Worm (Caenorhabditis elegans) whole organism, L2 larva: ENCODE results near the gene nhr-18.

Experiments used
- nhr-11 ChIP-seq: fragments of 150-350 bp; optimal IDR thresholded peaks from 2 replicates; lab custom pipeline; 2014; ENCODE audit warnings: missing biosample characterization, missing genetic modification characterization
- nhr-237 ChIP-seq: fragments of 150-350 bp; optimal IDR thresholded peaks from 2 replicates; lab custom pipeline; 2014; ENCODE audit warnings: missing biosample characterization, missing genetic modification characterization

ce11 chrV:2179214-2179613, 47.8 kb upstream of the nhr-18 start, which contains the start of gene cyp-33C1:
- no peak for TF ChIP-seq nhr-237 (tag; lab: Kevin White, UChicago)
- no peak for TF ChIP-seq nhr-11
